Worm (Caenorhabditis elegans) whole organism, L2 larva: ENCODE measurements around the gene srh-243.

ENCODE experiments used
- ama-1 ChIP-seq: fragments of 150-350 bp; optimal IDR thresholded peaks from 2 replicates; lab custom pipeline; 2018; ENCODE audit warnings: inconsistent platforms
- egl-27 ChIP-seq: sonication (generic microtip); optimal IDR thresholded peaks from 3 replicates; lab custom pipeline; 2017; ENCODE audit warnings: missing biosample characterization, missing genetic modification reagents, missing genetic modification characterization
- lin-13 ChIP-seq: fragments of 150-350 bp; optimal IDR thresholded peaks from 2 replicates; lab custom pipeline; 2014; ENCODE audit warnings: missing biosample characterization, missing genetic modification reagents, missing genetic modification characterization
- nhr-12 ChIP-seq: fragments of 150-350 bp; optimal IDR thresholded peaks from 2 replicates; lab custom pipeline; 2014; ENCODE audit warnings: missing biosample characterization, missing genetic modification characterization
- unc-62 ChIP-seq: fragments of 150-350 bp; optimal IDR thresholded peaks from 2 replicates; lab custom pipeline; 2014; ENCODE audit warnings: missing biosample characterization, missing genetic modification reagents, missing genetic modification characterization

DNA sequence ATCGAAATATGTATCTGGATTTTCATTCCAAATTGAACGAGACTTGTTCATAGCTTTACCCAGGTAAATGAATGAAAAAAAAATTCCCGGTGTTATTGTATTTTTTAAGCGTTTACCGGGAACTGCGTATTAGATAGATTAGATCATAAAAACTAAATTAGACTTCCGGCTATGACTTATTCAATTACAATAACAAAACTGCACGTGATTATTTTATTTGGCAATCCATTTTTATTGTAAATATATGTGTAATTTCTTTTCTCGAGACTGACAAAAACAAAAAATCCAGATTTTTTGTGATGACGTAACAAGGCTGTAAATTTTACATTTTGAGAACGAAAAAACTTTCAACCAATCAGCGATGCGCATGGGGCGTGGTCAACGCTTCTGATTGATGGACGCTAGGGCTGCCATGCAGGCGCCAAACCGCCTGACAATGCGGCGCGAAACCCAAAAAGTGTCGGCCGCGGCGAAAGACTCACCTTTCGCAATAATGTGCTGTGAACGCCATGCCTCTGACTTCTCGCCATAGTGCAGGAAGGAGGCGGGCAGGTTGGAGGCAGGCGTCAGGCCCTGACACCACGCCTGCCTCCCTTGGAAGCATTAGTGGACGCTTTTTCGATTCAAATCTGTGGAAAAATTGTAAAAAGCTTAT is 48.5 kb upstream of the srh-243 start, which contains the start of gene srh-36:
- TF ChIP-seq lin-13 (GFP tag; lab: Kevin White, UChicago) (no peak), unc-62 (GFP tag; lab: Kevin White, UChicago) (no peak), egl-27 (tag; lab: Kevin White, UChicago) (no peak), ama-1 (lab: Kevin White, UChicago) (no peak), nhr-12 (tag; lab: Kevin White, UChicago) (no peak)
